Worm (Caenorhabditis elegans) whole organism, L3 larva: Measurements from ENCODE around the gene rnh-2.

Source experiments
- R02D3.7 ChIP-seq: fragments of 150-350 bp; optimal IDR thresholded peaks from 2 replicates; lab custom pipeline; 2014; ENCODE audit warnings: missing biosample characterization, missing genetic modification characterization
- ZK546.5 ChIP-seq: sonication (generic microtip); optimal IDR thresholded peaks from 2 replicates; lab custom pipeline; 2017; ENCODE audit warnings: missing biosample characterization, missing genetic modification characterization
- aly-2 ChIP-seq: fragments of 150-350 bp; optimal IDR thresholded peaks from 2 replicates; lab custom pipeline; 2014; ENCODE audit warnings: missing biosample characterization, missing genetic modification characterization
- ama-1 ChIP-seq: fragments of 150-350 bp; optimal IDR thresholded peaks from 2 replicates; lab custom pipeline; 2018
- ceh-16 ChIP-seq: sonication (generic microtip); optimal IDR thresholded peaks from 2 replicates; lab custom pipeline; 2017; ENCODE audit warnings: missing biosample characterization, missing genetic modification characterization
- ceh-82 ChIP-seq: fragments of 150-350 bp; optimal IDR thresholded peaks from 2 replicates; lab custom pipeline; 2014; ENCODE audit warnings: missing biosample characterization, missing genetic modification characterization
- ceh-9 ChIP-seq: sonication (generic microtip); optimal IDR thresholded peaks from 2 replicates; lab custom pipeline; 2018; ENCODE audit warnings: missing biosample characterization, missing genetic modification characterization
- daf-12 ChIP-seq: fragments of 150-350 bp; optimal IDR thresholded peaks from 2 replicates; lab custom pipeline; 2014; ENCODE audit warnings: missing biosample characterization, missing genetic modification reagents, missing genetic modification characterization
- egl-27 ChIP-seq: sonication (generic microtip); optimal IDR thresholded peaks from 4 replicates; lab custom pipeline; 2017; ENCODE audit warnings: missing biosample characterization, missing genetic modification reagents, missing genetic modification characterization
- egl-5 ChIP-seq: fragments of 150-350 bp; optimal IDR thresholded peaks from 2 replicates; lab custom pipeline; 2017; ENCODE audit warnings: missing biosample characterization, missing genetic modification reagents, missing genetic modification characterization, inconsistent platforms
- elt-2 ChIP-seq: sonication (generic microtip); optimal IDR thresholded peaks from 2 replicates; lab custom pipeline; 2016; ENCODE audit warnings: missing genetic modification reagents, mild to moderate bottlenecking, missing genetic modification characterization, missing compliant biosample characterization
- elt-3 ChIP-seq, 3 experiments: fragments of 150-350 bp in 1 of 3; sonication (generic microtip) in 2 of 3; optimal IDR thresholded peaks; 2 replicates in 2 of 3; 4 replicates in 1 of 3; lab custom pipeline; 2014 to 2017; ENCODE audit warnings: missing biosample characterization in 3 of 3, missing genetic modification characterization in 3 of 3
- eor-1 ChIP-seq, 2 experiments: fragments of 150-350 bp; optimal IDR thresholded peaks; 2 replicates each; lab custom pipeline; 2014 to 2018; ENCODE audit warnings: missing biosample characterization in 2 of 2, missing genetic modification characterization in 2 of 2
- fkh-10 ChIP-seq: sonication (generic microtip); optimal IDR thresholded peaks from 2 replicates; lab custom pipeline; 2017; ENCODE audit warnings: missing biosample characterization, missing genetic modification reagents, missing genetic modification characterization
- fos-1 ChIP-seq: fragments of 150-350 bp; optimal IDR thresholded peaks from 2 replicates; lab custom pipeline; 2014; ENCODE audit warnings: missing biosample characterization, missing genetic modification characterization
- jun-1 ChIP-seq: fragments of 150-350 bp; optimal IDR thresholded peaks from 2 replicates; lab custom pipeline; 2014; ENCODE audit warnings: missing biosample characterization, missing genetic modification reagents, missing genetic modification characterization
- lin-15B ChIP-seq: fragments of 150-350 bp; optimal IDR thresholded peaks from 2 replicates; lab custom pipeline; 2014; ENCODE audit warnings: missing biosample characterization, missing genetic modification characterization
- lsy-12 ChIP-seq: sonication (generic microtip); optimal IDR thresholded peaks from 2 replicates; lab custom pipeline; 2016; ENCODE audit warnings: mild to moderate bottlenecking, missing genetic modification characterization, missing compliant biosample characterization
- mdl-1 ChIP-seq: fragments of 150-350 bp; optimal IDR thresholded peaks from 2 replicates; lab custom pipeline; 2014; ENCODE audit warnings: missing biosample characterization, missing genetic modification characterization
- mml-1 ChIP-seq: fragments of 150-350 bp; sonication (generic microtip); optimal IDR thresholded peaks from 3 replicates; lab custom pipeline; 2014; ENCODE audit warnings: missing biosample characterization, missing genetic modification characterization
- nhr-11 ChIP-seq: fragments of 150-350 bp; optimal IDR thresholded peaks from 2 replicates; lab custom pipeline; 2014; ENCODE audit warnings: missing biosample characterization, missing genetic modification characterization
- nhr-12 ChIP-seq: fragments of 150-350 bp; optimal IDR thresholded peaks from 2 replicates; lab custom pipeline; 2014; ENCODE audit warnings: missing biosample characterization, missing genetic modification characterization
- nhr-23 ChIP-seq: fragments of 150-350 bp; optimal IDR thresholded peaks from 2 replicates; lab custom pipeline; 2014; ENCODE audit warnings: missing biosample characterization, missing genetic modification reagents, missing genetic modification characterization
- nhr-25 ChIP-seq: sonication (generic microtip); optimal IDR thresholded peaks from 2 replicates; lab custom pipeline; 2017; ENCODE audit warnings: missing biosample characterization, missing genetic modification characterization
- nhr-28 ChIP-seq: fragments of 150-350 bp; optimal IDR thresholded peaks from 2 replicates; lab custom pipeline; 2014; ENCODE audit warnings: missing biosample characterization, missing genetic modification characterization
- nhr-43 ChIP-seq: sonication (generic microtip); optimal IDR thresholded peaks from 2 replicates; lab custom pipeline; 2016; ENCODE audit warnings: mild to moderate bottlenecking, missing genetic modification characterization, missing compliant biosample characterization; ENCODE audit not compliant: poor library complexity, severe bottlenecking
- nhr-67 ChIP-seq: fragments of 150-350 bp; optimal IDR thresholded peaks from 2 replicates; lab custom pipeline; 2014; ENCODE audit warnings: missing biosample characterization, missing genetic modification characterization
- nhr-76 ChIP-seq: fragments of 150-350 bp; sonication (generic microtip); optimal IDR thresholded peaks from 5 replicates; lab custom pipeline; 2014; ENCODE audit warnings: missing biosample characterization, missing genetic modification characterization
- nhr-77 ChIP-seq: fragments of 150-350 bp; optimal IDR thresholded peaks from 2 replicates; lab custom pipeline; 2014; ENCODE audit warnings: missing biosample characterization, missing genetic modification characterization
- pha-4 ChIP-seq: fragments of 150-350 bp; optimal IDR thresholded peaks from 2 replicates; lab custom pipeline; 2014; ENCODE audit warnings: missing biosample characterization, missing genetic modification reagents, missing genetic modification characterization
- pqm-1 ChIP-seq: fragments of 150-350 bp; optimal IDR thresholded peaks from 2 replicates; lab custom pipeline; 2017; ENCODE audit warnings: missing biosample characterization, missing genetic modification characterization, inconsistent platforms
- sea-2 ChIP-seq: fragments of 150-350 bp; sonication (generic microtip); optimal IDR thresholded peaks from 4 replicates; lab custom pipeline; 2014; ENCODE audit warnings: missing biosample characterization, missing genetic modification reagents, missing genetic modification characterization
- snpc-4 ChIP-seq: fragments of 150-350 bp; optimal IDR thresholded peaks from 2 replicates; lab custom pipeline; 2014; ENCODE audit warnings: missing biosample characterization, missing genetic modification characterization
- tbx-2 ChIP-seq: sonication (generic microtip); optimal IDR thresholded peaks from 2 replicates; lab custom pipeline; 2016; ENCODE audit warnings: mild to moderate bottlenecking, missing genetic modification characterization, missing compliant biosample characterization
- unc-39 ChIP-seq: sonication (generic microtip); optimal IDR thresholded peaks from 4 replicates; lab custom pipeline; 2017; ENCODE audit warnings: missing biosample characterization, missing genetic modification characterization
- zag-1 ChIP-seq: fragments of 150-350 bp; optimal IDR thresholded peaks from 2 replicates; lab custom pipeline; 2014; ENCODE audit warnings: missing biosample characterization, missing genetic modification characterization
- ztf-11 ChIP-seq: fragments of 150-350 bp; optimal IDR thresholded peaks from 2 replicates; lab custom pipeline; 2014; ENCODE audit warnings: missing biosample characterization, missing genetic modification characterization
- ztf-4 ChIP-seq: fragments of 150-350 bp; optimal IDR thresholded peaks from 2 replicates; lab custom pipeline; 2014; ENCODE audit warnings: missing biosample characterization, missing genetic modification characterization

rnh-2 gene

ce11 chrII:8529176-8529698 is 12.3 kb downstream of the rnh-2 start:
- no peak for TF ChIP-seq ceh-16 (tag; lab: Kevin White, UChicago)
- TF ChIP-seq snpc-4 (tag; lab: Kevin White, UChicago): no peak
- TF ChIP-seq nhr-23: peak; percentile 11
- TF ChIP-seq ztf-11 (tag; lab: Kevin White, UChicago): no peak
- no peak for TF ChIP-seq fos-1
- TF ChIP-seq nhr-43 (tag; lab: Kevin White, UChicago): no peak
- no peak for TF ChIP-seq pha-4 (tag; lab: Kevin White, UChicago)
- no peak for TF ChIP-seq elt-3 (tag; optimal IDR thresholded peaks at IDR 0.05; lab: Kevin White, UChicago)
- no peak for TF ChIP-seq mml-1
- TF ChIP-seq R02D3.7 (tag; lab: Kevin White, UChicago): no peak
- no peak for TF ChIP-seq egl-27
- peak; percentile 50 for TF ChIP-seq nhr-25 (tag; lab: Kevin White, UChicago)
- TF ChIP-seq daf-12 (tag; lab: Kevin White, UChicago): no peak
- TF ChIP-seq, all 47 proteins: peak for 2

- TF ChIP-seq fos-1 (no peak), pqm-1 (peak; percentile 15), elt-2 (tag; lab: Kevin White, UChicago) (no peak), ama-1 (lab: Kevin White, UChicago) (no peak), mml-1 (no peak), egl-27 (no peak), eor-1 (tag; optimal IDR thresholded peaks at IDR 0.05; lab: Kevin White, UChicago) (no peak)
These were observed 14.3 kb downstream of the rnh-2 start, which contains the start of gene gldi-7 for ce11 chrII:8531181-8531759. Gene gldi-7 (minus strand): TSS chrII:8531222.

ce11 chrII:8532015-8532414 is 15.1 kb downstream of the rnh-2 start:
- TF ChIP-seq egl-5 (tag; lab: Kevin White, UChicago): no peak
- no peak for TF ChIP-seq tbx-2 (tag; lab: Kevin White, UChicago)
- TF ChIP-seq fkh-10 (GFP tag; lab: Kevin White, UChicago): no peak
- no peak for TF ChIP-seq mdl-1 (tag; lab: Kevin White, UChicago)
- no peak for TF ChIP-seq ceh-9 (tag; lab: Kevin White, UChicago)
- peak; percentile 39 for TF ChIP-seq nhr-23
- no peak for TF ChIP-seq unc-39 (tag; lab: Kevin White, UChicago)
- no peak for TF ChIP-seq lin-15B (tag; lab: Kevin White, UChicago)
- TF ChIP-seq eor-1 (tag; optimal IDR thresholded peaks at IDR 0.05; lab: Kevin White, UChicago): no peak
- no peak for TF ChIP-seq zag-1
- TF ChIP-seq nhr-25 (tag; lab: Kevin White, UChicago): peak; percentile 49
- TF ChIP-seq nhr-43 (tag; lab: Kevin White, UChicago): no peak
- no peak for TF ChIP-seq ZK546.5
- TF ChIP-seq pha-4 (tag; lab: Kevin White, UChicago): peak; percentile 20
- no peak for TF ChIP-seq nhr-28
- no peak for TF ChIP-seq pqm-1

- TF ChIP-seq pha-4 (tag; lab: Kevin White, UChicago): no peak
- TF ChIP-seq fkh-10 (GFP tag; lab: Kevin White, UChicago): no peak
- no peak for TF ChIP-seq fos-1
- TF ChIP-seq lin-15B (tag; lab: Kevin White, UChicago): no peak
- no peak for TF ChIP-seq ceh-9 (tag; lab: Kevin White, UChicago)
- no peak for TF ChIP-seq ztf-4 (tag; lab: Kevin White, UChicago)
- TF ChIP-seq mml-1: no peak
- no peak for TF ChIP-seq ceh-82
- no peak for TF ChIP-seq R02D3.7 (tag; lab: Kevin White, UChicago)
- no peak for TF ChIP-seq aly-2 (tag; lab: Kevin White, UChicago)
- TF ChIP-seq nhr-11: no peak
- TF ChIP-seq elt-3 (tag; optimal IDR thresholded peaks at IDR 0.05; lab: Kevin White, UChicago): no peak
- no peak for TF ChIP-seq pqm-1
- no peak for TF ChIP-seq eor-1 (tag; optimal IDR thresholded peaks at IDR 0.05; lab: Kevin White, UChicago)
- no peak for TF ChIP-seq jun-1 (tag; lab: Kevin White, UChicago)
- TF ChIP-seq tbx-2 (tag; lab: Kevin White, UChicago): no peak
- TF ChIP-seq nhr-77 (tag; lab: Kevin White, UChicago): no peak
These were observed 19.1 kb downstream of the rnh-2 start, which contains the start of gene W01C9.2 for ce11 chrII:8536060-8536459. Gene W01C9.2 (plus strand): TSS chrII:8536360.

- TF ChIP-seq nhr-12 (tag; lab: Kevin White, UChicago): no peak
- TF ChIP-seq ceh-16 (tag; lab: Kevin White, UChicago): no peak
- TF ChIP-seq nhr-67: no peak
- no peak for TF ChIP-seq lsy-12 (tag; lab: Kevin White, UChicago)
- no peak for TF ChIP-seq nhr-76 (tag; lab: Kevin White, UChicago)
- TF ChIP-seq sea-2 (GFP tag; lab: Kevin White, UChicago): no peak
- TF ChIP-seq tbx-2 (tag; lab: Kevin White, UChicago): no peak
These were observed 23.5 kb downstream of the rnh-2 start, which contains the start of gene pqn-73 for ce11 chrII:8540412-8540811. Gene pqn-73 (plus strand): TSS chrII:8540712.
